Fruit fly (Drosophila melanogaster) whole organism, wandering third instar larva: Measurements from ENCODE around the gene CG5026.
A peak's percentile ranks its signal among the peaks of the same experiment; 100 is the strongest.

Source experiments
- Dfd ChIP-seq: fragments of >200 bp; optimal IDR thresholded peaks from 2 replicates; lab custom pipeline; 2017; ENCODE audit warnings: missing biosample characterization, missing genetic modification characterization
- GATAd ChIP-seq: sonication (Bioruptor generic); optimal IDR thresholded peaks from 2 replicates; lab custom pipeline; 2016; ENCODE audit warnings: missing biosample characterization, missing genetic modification characterization
- Hr78 ChIP-seq: fragments of >200 bp; optimal IDR thresholded peaks from 2 replicates; lab custom pipeline; 2017; ENCODE audit warnings: missing biosample characterization, missing genetic modification characterization
- OdsH ChIP-seq: fragments of 200-800 bp; sonication (Bioruptor generic); optimal IDR thresholded peaks from 2 replicates; lab custom pipeline; 2016; ENCODE audit warnings: missing biosample characterization, mild to moderate bottlenecking, missing genetic modification characterization
- Sp1 ChIP-seq: fragments of 200-800 bp; sonication (Bioruptor generic); optimal IDR thresholded peaks from 3 replicates; lab custom pipeline; 2019; ENCODE audit warnings: missing biosample characterization, mild to moderate bottlenecking, missing genetic modification characterization, moderate library complexity
- dl ChIP-seq, 2 experiments: fragments of 175-275, 200-275 bp in 1 of 2; fragments of 200-275 bp in 1 of 2; sonication (Bioruptor generic); optimal IDR thresholded peaks; lab custom pipeline; 2018; ENCODE audit warnings: mild to moderate bottlenecking in 2 of 2, missing biosample characterization in 2 of 2, missing genetic modification characterization in 2 of 2, moderate library complexity in 2 of 2; ENCODE audit not compliant: partially characterized antibody in 2 of 2, insufficient read depth in 1 of 2
- dmrt93B ChIP-seq: fragments of 200-800 bp; sonication (Bioruptor generic); optimal IDR thresholded peaks from 2 replicates; lab custom pipeline; 2018; ENCODE audit warnings: missing biosample characterization, mild to moderate bottlenecking, missing genetic modification characterization
- ey ChIP-seq: fragments of 200-800 bp; sonication (Bioruptor generic); optimal IDR thresholded peaks from 2 replicates; lab custom pipeline; 2016; ENCODE audit warnings: missing biosample characterization, missing genetic modification characterization
- h ChIP-seq: fragments of 200-800 bp; sonication (Bioruptor generic); optimal IDR thresholded peaks from 3 replicates; lab custom pipeline; 2016; ENCODE audit warnings: missing biosample characterization, mild to moderate bottlenecking, missing genetic modification characterization
- lola ChIP-seq: fragments of >200 bp; optimal IDR thresholded peaks from 2 replicates; lab custom pipeline; 2017; ENCODE audit warnings: missing biosample characterization, missing genetic modification characterization
- psq ChIP-seq: fragments of 200-800 bp; sonication (Bioruptor generic); optimal IDR thresholded peaks from 3 replicates; lab custom pipeline; 2017; ENCODE audit warnings: missing biosample characterization, mild to moderate bottlenecking, missing genetic modification characterization, moderate library complexity

dm6 chr3L:8949823-8950222, 18.5 kb upstream of the CG5026 start:
- TF ChIP-seq dl (GFP tag; optimal IDR thresholded peaks at IDR 0.05; lab: Kevin White, UChicago; ENCODE audit: insufficient read depth in 1 of 2, partially characterized antibody in 2 of 2) (no peak), psq (GFP tag; lab: Kevin White, UChicago) (no peak), Hr78 (GFP tag; lab: Kevin White, UChicago) (no peak), ey (GFP tag; lab: Kevin White, UChicago) (no peak), dmrt93B (GFP tag; lab: Kevin White, UChicago) (no peak), Dfd (GFP tag; lab: Kevin White, UChicago) (peak; percentile 57), lola (GFP tag; lab: Kevin White, UChicago) (no peak), h (GFP tag; lab: Kevin White, UChicago) (no peak), GATAd (GFP tag; lab: Kevin White, UChicago) (no peak), Sp1 (GFP tag; lab: Kevin White, UChicago) (no peak), OdsH (GFP tag; lab: Kevin White, UChicago) (no peak)
